Worm (Caenorhabditis elegans) whole organism, L2 larva: ENCODE data around the gene F58F9.6.

ENCODE experiments used
- C34F6.9 ChIP-seq: fragments of 150-350 bp; optimal IDR thresholded peaks from 2 replicates; lab custom pipeline; 2014; ENCODE audit warnings: missing biosample characterization, missing genetic modification characterization
- F13H6.1 ChIP-seq: sonication (generic microtip); optimal IDR thresholded peaks from 2 replicates; lab custom pipeline; 2016; ENCODE audit warnings: missing genetic modification characterization, missing compliant biosample characterization
- alr-1 ChIP-seq: fragments of 150-350 bp; optimal IDR thresholded peaks from 2 replicates; lab custom pipeline; 2014; ENCODE audit warnings: missing biosample characterization, missing genetic modification characterization
- aly-2 ChIP-seq: fragments of 150-350 bp; optimal IDR thresholded peaks from 2 replicates; lab custom pipeline; 2014; ENCODE audit warnings: missing biosample characterization, missing genetic modification characterization
- ama-1 ChIP-seq: fragments of 150-350 bp; optimal IDR thresholded peaks from 2 replicates; lab custom pipeline; 2018; ENCODE audit warnings: inconsistent platforms
- blmp-1 ChIP-seq: sonication (generic microtip); optimal IDR thresholded peaks from 2 replicates; lab custom pipeline; 2017; ENCODE audit warnings: missing genetic modification characterization, mild to moderate bottlenecking, missing compliant biosample characterization, antibody characterized with exemption, moderate library complexity; ENCODE audit not compliant: insufficient read depth
- ceh-16 ChIP-seq: fragments of 150-350 bp; optimal IDR thresholded peaks from 2 replicates; lab custom pipeline; 2014; ENCODE audit warnings: missing biosample characterization, missing genetic modification characterization
- crh-2 ChIP-seq: sonication (generic microtip); optimal IDR thresholded peaks from 2 replicates; lab custom pipeline; 2017; ENCODE audit warnings: missing biosample characterization, missing genetic modification characterization
- dmd-4 ChIP-seq: sonication (generic microtip); optimal IDR thresholded peaks from 2 replicates; lab custom pipeline; 2017; ENCODE audit warnings: missing biosample characterization, missing genetic modification characterization
- elt-1 ChIP-seq: fragments of 150-350 bp; optimal IDR thresholded peaks from 2 replicates; lab custom pipeline; 2014; ENCODE audit warnings: missing biosample characterization, missing genetic modification characterization
- elt-3 ChIP-seq: sonication (generic microtip); optimal IDR thresholded peaks from 2 replicates; lab custom pipeline; 2017; ENCODE audit warnings: missing biosample characterization, missing genetic modification characterization
- fos-1 ChIP-seq: fragments of 150-350 bp; optimal IDR thresholded peaks from 2 replicates; lab custom pipeline; 2014; ENCODE audit warnings: missing biosample characterization, missing genetic modification characterization
- lin-11 ChIP-seq: fragments of 150-350 bp; sonication (generic microtip); optimal IDR thresholded peaks from 2 replicates; lab custom pipeline; 2014; ENCODE audit warnings: missing biosample characterization, missing genetic modification characterization, inconsistent platforms, mixed read lengths
- lin-13 ChIP-seq: fragments of 150-350 bp; optimal IDR thresholded peaks from 2 replicates; lab custom pipeline; 2014; ENCODE audit warnings: missing biosample characterization, missing genetic modification reagents, missing genetic modification characterization
- lin-39 ChIP-seq: fragments of 150-350 bp; optimal IDR thresholded peaks from 2 replicates; lab custom pipeline; 2014; ENCODE audit warnings: missing biosample characterization, missing genetic modification reagents, missing genetic modification characterization
- lsy-2 ChIP-seq, 2 experiments: fragments of 150-350 bp in 1 of 2; sonication (generic microtip) in 1 of 2; optimal IDR thresholded peaks; 2 replicates each; lab custom pipeline; 2014 to 2017; ENCODE audit warnings: missing biosample characterization in 2 of 2, missing genetic modification characterization in 2 of 2
- mab-5 ChIP-seq: fragments of 150-350 bp; optimal IDR thresholded peaks from 2 replicates; lab custom pipeline; 2014; ENCODE audit warnings: missing biosample characterization, missing genetic modification characterization
- mbf-1 ChIP-seq: sonication (generic microtip); optimal IDR thresholded peaks from 2 replicates; lab custom pipeline; 2017; ENCODE audit warnings: missing biosample characterization, missing genetic modification characterization
- mdl-1 ChIP-seq, 2 experiments: fragments of 150-350 bp in 1 of 2; sonication (generic microtip) in 1 of 2; optimal IDR thresholded peaks; 2 replicates each; lab custom pipeline; 2017; ENCODE audit warnings: missing biosample characterization in 2 of 2, missing genetic modification characterization in 2 of 2
- nhr-12 ChIP-seq: fragments of 150-350 bp; optimal IDR thresholded peaks from 2 replicates; lab custom pipeline; 2014; ENCODE audit warnings: missing biosample characterization, missing genetic modification characterization
- nhr-129 ChIP-seq: fragments of 150-350 bp; optimal IDR thresholded peaks from 2 replicates; lab custom pipeline; 2014; ENCODE audit warnings: missing biosample characterization, missing genetic modification characterization
- nhr-23 ChIP-seq: fragments of 150-350 bp; optimal IDR thresholded peaks from 2 replicates; lab custom pipeline; 2014; ENCODE audit warnings: missing biosample characterization, missing genetic modification reagents, missing genetic modification characterization
- nhr-237 ChIP-seq: fragments of 150-350 bp; optimal IDR thresholded peaks from 2 replicates; lab custom pipeline; 2014; ENCODE audit warnings: missing biosample characterization, missing genetic modification characterization
- nhr-77 ChIP-seq: fragments of 150-350 bp; optimal IDR thresholded peaks from 2 replicates; lab custom pipeline; 2014; ENCODE audit warnings: missing biosample characterization, missing genetic modification characterization
- peb-1 ChIP-seq: fragments of 150-350 bp; optimal IDR thresholded peaks from 2 replicates; lab custom pipeline; 2014; ENCODE audit warnings: missing biosample characterization, missing genetic modification characterization
- sem-4 ChIP-seq: fragments of 150-350 bp; optimal IDR thresholded peaks from 2 replicates; lab custom pipeline; 2014; ENCODE audit warnings: missing biosample characterization, missing genetic modification reagents, missing genetic modification characterization
- unc-39 ChIP-seq: fragments of 150-350 bp; optimal IDR thresholded peaks from 2 replicates; lab custom pipeline; 2014; ENCODE audit warnings: missing biosample characterization, missing genetic modification characterization
- unc-62 ChIP-seq: fragments of 150-350 bp; optimal IDR thresholded peaks from 2 replicates; lab custom pipeline; 2014; ENCODE audit warnings: missing biosample characterization, missing genetic modification reagents, missing genetic modification characterization
- zag-1 ChIP-seq: fragments of 150-350 bp; optimal IDR thresholded peaks from 2 replicates; lab custom pipeline; 2014; ENCODE audit warnings: missing biosample characterization, missing genetic modification characterization
- ztf-4 ChIP-seq: fragments of 150-350 bp; optimal IDR thresholded peaks from 2 replicates; lab custom pipeline; 2014; ENCODE audit warnings: missing biosample characterization, missing genetic modification characterization

F58F9.6 gene

ce11 chrIV:6201769-6202168, 35.6 kb downstream of the F58F9.6 start, which contains the start of gene tkr-2:
Gene tkr-2, plus strand, starts transcription at chrIV:6202069.
- TF ChIP-seq lin-13 (GFP tag; lab: Kevin White, UChicago) (no peak), peb-1 (tag; lab: Kevin White, UChicago) (no peak), mbf-1 (tag; lab: Kevin White, UChicago) (no peak), unc-39 (tag; lab: Kevin White, UChicago) (no peak), ztf-4 (tag; lab: Kevin White, UChicago) (no peak), blmp-1 (tag; lab: Kevin White, UChicago) (no peak), nhr-23 (tag; lab: Kevin White, UChicago) (no peak), nhr-237 (tag; lab: Kevin White, UChicago) (no peak), nhr-12 (tag; lab: Kevin White, UChicago) (no peak), sem-4 (no peak), F13H6.1 (no peak), crh-2 (tag; lab: Kevin White, UChicago) (no peak), ceh-16 (tag; lab: Kevin White, UChicago) (no peak), lsy-2 (tag; optimal IDR thresholded peaks at IDR 0.05; lab: Kevin White, UChicago) (no peak), unc-62 (GFP tag; lab: Kevin White, UChicago) (no peak), nhr-129 (tag; lab: Kevin White, UChicago) (no peak), nhr-77 (tag; lab: Kevin White, UChicago) (no peak), mab-5 (tag; lab: Kevin White, UChicago) (no peak), lin-11 (tag; lab: Kevin White, UChicago) (no peak), zag-1 (tag; lab: Kevin White, UChicago) (no peak)
- TF ChIP-seq, all 48 proteins: peak for 0

ce11 chrIV:6200249-6200648, 37.2 kb downstream of the F58F9.6 start:
- no peak for TF ChIP-seq alr-1
- no peak for TF ChIP-seq elt-1 (tag; lab: Kevin White, UChicago)
- no peak for TF ChIP-seq nhr-23 (tag; lab: Kevin White, UChicago)
- no peak for TF ChIP-seq elt-3 (tag; lab: Kevin White, UChicago)
- no peak for TF ChIP-seq fos-1 (tag; lab: Kevin White, UChicago)
- no peak for TF ChIP-seq ztf-4 (tag; lab: Kevin White, UChicago)

ce11 chrIV:6187160-6187559, 50.2 kb downstream of the F58F9.6 start:
- TF ChIP-seq mab-5 (tag; lab: Kevin White, UChicago): no peak
- TF ChIP-seq mdl-1 (tag; optimal IDR thresholded peaks at IDR 0.05; lab: Kevin White, UChicago): no peak
- no peak for TF ChIP-seq aly-2 (tag; lab: Kevin White, UChicago)
- TF ChIP-seq lin-11 (tag; lab: Kevin White, UChicago): no peak
- TF ChIP-seq nhr-77 (tag; lab: Kevin White, UChicago): no peak
- no peak for TF ChIP-seq elt-3 (tag; lab: Kevin White, UChicago)
- TF ChIP-seq C34F6.9 (tag; lab: Kevin White, UChicago): no peak
- TF ChIP-seq dmd-4: no peak
- TF ChIP-seq peb-1 (tag; lab: Kevin White, UChicago): no peak
- TF ChIP-seq lin-39: no peak
- no peak for TF ChIP-seq lin-13 (GFP tag; lab: Kevin White, UChicago)
- no peak for TF ChIP-seq ama-1 (lab: Kevin White, UChicago)
